Worm (Caenorhabditis elegans) whole organism, late embryonic: Measurements from ENCODE around the gene clc-28.

Source experiments
- C08G9.2 ChIP-seq: sonication (generic microtip); optimal IDR thresholded peaks from 2 replicates; lab custom pipeline; 2016; ENCODE audit warnings: mild to moderate bottlenecking, missing genetic modification characterization, moderate library complexity, missing compliant biosample characterization
- C38D4.7 ChIP-seq: fragments of 200-800 bp; sonication (Bioruptor generic); optimal IDR thresholded peaks from 2 replicates; lab custom pipeline; 2018; ENCODE audit warnings: mild to moderate bottlenecking, missing genetic modification characterization, moderate library complexity, missing compliant biosample characterization
- F13H6.1 ChIP-seq: sonication (generic microtip); optimal IDR thresholded peaks from 2 replicates; lab custom pipeline; 2016; ENCODE audit warnings: missing genetic modification characterization, missing compliant biosample characterization
- Y22D7AL.16 ChIP-seq: sonication (generic microtip); optimal IDR thresholded peaks from 2 replicates; lab custom pipeline; 2016; ENCODE audit warnings: missing genetic modification characterization, missing compliant biosample characterization
- ahr-1 ChIP-seq: sonication (generic microtip); optimal IDR thresholded peaks from 2 replicates; lab custom pipeline; 2016; ENCODE audit warnings: missing genetic modification characterization, missing compliant biosample characterization
- ama-1 ChIP-seq: fragments of 150-350 bp; optimal IDR thresholded peaks from 2 replicates; lab custom pipeline; 2014
- ceh-14 ChIP-seq: sonication (generic microtip); optimal IDR thresholded peaks from 2 replicates; lab custom pipeline; 2016; ENCODE audit warnings: missing genotype, missing genetic modification characterization, missing compliant biosample characterization
- ceh-18 ChIP-seq: sonication (generic microtip); optimal IDR thresholded peaks from 2 replicates; lab custom pipeline; 2016; ENCODE audit warnings: missing genetic modification characterization, missing compliant biosample characterization
- ceh-2 ChIP-seq: sonication (generic microtip); optimal IDR thresholded peaks from 2 replicates; lab custom pipeline; 2016; ENCODE audit warnings: missing genotype, missing genetic modification characterization, missing compliant biosample characterization
- ceh-31 ChIP-seq: sonication (generic microtip); optimal IDR thresholded peaks from 2 replicates; lab custom pipeline; 2016; ENCODE audit warnings: missing genetic modification characterization, missing compliant biosample characterization
- ceh-34 ChIP-seq: sonication (generic microtip); optimal IDR thresholded peaks from 2 replicates; lab custom pipeline; 2016; ENCODE audit warnings: mild to moderate bottlenecking, missing genetic modification characterization, missing compliant biosample characterization
- ceh-9 ChIP-seq: sonication (generic microtip); optimal IDR thresholded peaks from 2 replicates; lab custom pipeline; 2016; ENCODE audit warnings: mild to moderate bottlenecking, missing genetic modification characterization, inconsistent platforms, missing compliant biosample characterization
- che-1 ChIP-seq: sonication (generic microtip); optimal IDR thresholded peaks from 2 replicates; lab custom pipeline; 2016; ENCODE audit warnings: mild to moderate bottlenecking, missing genetic modification characterization, missing compliant biosample characterization
- elt-2 ChIP-seq: sonication (generic microtip); optimal IDR thresholded peaks from 2 replicates; lab custom pipeline; 2016; ENCODE audit warnings: missing genetic modification reagents, missing genetic modification characterization, missing compliant biosample characterization
- ets-4 ChIP-seq: sonication (generic microtip); optimal IDR thresholded peaks from 2 replicates; lab custom pipeline; 2016; ENCODE audit warnings: missing genetic modification characterization, missing compliant biosample characterization
- eyg-1 ChIP-seq: sonication (generic microtip); optimal IDR thresholded peaks from 2 replicates; lab custom pipeline; 2016; ENCODE audit warnings: missing genotype, missing genetic modification characterization, missing compliant biosample characterization
- fax-1 ChIP-seq: sonication (generic microtip); optimal IDR thresholded peaks from 2 replicates; lab custom pipeline; 2016; ENCODE audit warnings: missing genotype, missing genetic modification characterization, missing compliant biosample characterization
- fkh-6 ChIP-seq: sonication (generic microtip); optimal IDR thresholded peaks from 2 replicates; lab custom pipeline; 2016; ENCODE audit warnings: missing genetic modification characterization, missing compliant biosample characterization
- hlh-8 ChIP-seq: sonication (generic microtip); optimal IDR thresholded peaks from 2 replicates; lab custom pipeline; 2016; ENCODE audit warnings: missing genotype, missing genetic modification characterization, missing compliant biosample characterization
- lim-6 ChIP-seq: sonication (generic microtip); optimal IDR thresholded peaks from 2 replicates; lab custom pipeline; 2016; ENCODE audit warnings: missing genetic modification characterization, missing compliant biosample characterization
- lin-11 ChIP-seq: fragments of 200-800 bp; sonication (Bioruptor generic); optimal IDR thresholded peaks from 2 replicates; lab custom pipeline; 2018; ENCODE audit warnings: mild to moderate bottlenecking, missing genetic modification characterization, missing compliant biosample characterization
- mec-3 ChIP-seq: sonication (generic microtip); optimal IDR thresholded peaks from 2 replicates; lab custom pipeline; 2016; ENCODE audit warnings: borderline replicate concordance, missing genetic modification characterization, missing compliant biosample characterization
- nfya-1 ChIP-seq: sonication (generic microtip); optimal IDR thresholded peaks from 2 replicates; lab custom pipeline; 2017; ENCODE audit warnings: missing genetic modification characterization, mild to moderate bottlenecking, missing compliant biosample characterization, antibody characterized with exemption, moderate library complexity
- nhr-11 ChIP-seq: fragments of 150-350 bp; optimal IDR thresholded peaks from 2 replicates; lab custom pipeline; 2014; ENCODE audit warnings: missing biosample characterization, missing genetic modification characterization
- npax-4 ChIP-seq: sonication (generic microtip); optimal IDR thresholded peaks from 2 replicates; lab custom pipeline; 2016; ENCODE audit warnings: missing genetic modification characterization, missing compliant biosample characterization
- pat-9 ChIP-seq: fragments of 200-800 bp; sonication (Bioruptor generic); optimal IDR thresholded peaks from 2 replicates; lab custom pipeline; 2018; ENCODE audit warnings: mild to moderate bottlenecking, missing genetic modification characterization, moderate library complexity, missing compliant biosample characterization
- pax-1 ChIP-seq: fragments of 150-350 bp; optimal IDR thresholded peaks from 2 replicates; lab custom pipeline; 2014; ENCODE audit warnings: missing biosample characterization, missing genetic modification characterization
- pha-2 ChIP-seq: sonication (generic microtip); optimal IDR thresholded peaks from 2 replicates; lab custom pipeline; 2017; ENCODE audit warnings: mild to moderate bottlenecking, missing genetic modification characterization, missing compliant biosample characterization
- pha-4 ChIP-seq: fragments of 150-350 bp; optimal IDR thresholded peaks from 2 replicates; lab custom pipeline; 2018; ENCODE audit warnings: missing biosample characterization, missing genetic modification reagents, missing genetic modification characterization
- pros-1 ChIP-seq: fragments of 150-350 bp; optimal IDR thresholded peaks from 2 replicates; lab custom pipeline; 2014; ENCODE audit warnings: missing biosample characterization, missing genetic modification reagents, missing genetic modification characterization
- ref-2 ChIP-seq: sonication (generic microtip); optimal IDR thresholded peaks from 2 replicates; lab custom pipeline; 2016; ENCODE audit warnings: missing genetic modification characterization, missing compliant biosample characterization
- rnt-1 ChIP-seq: sonication (generic microtip); optimal IDR thresholded peaks from 2 replicates; lab custom pipeline; 2016; ENCODE audit warnings: missing genetic modification characterization, missing compliant biosample characterization
- sox-2 ChIP-seq: fragments of 200-800 bp; sonication (Bioruptor generic); IDR thresholded peaks from 2 replicates; pipeline ENCODE4 v1.3.6; 2022; ENCODE audit warnings: missing genetic modification reagents, missing genetic modification characterization, missing compliant biosample characterization
- sox-4 ChIP-seq: sonication (generic microtip); optimal IDR thresholded peaks from 2 replicates; lab custom pipeline; 2017; ENCODE audit warnings: mild to moderate bottlenecking, missing genetic modification characterization, inconsistent platforms, missing compliant biosample characterization
- syd-9 ChIP-seq: sonication (generic microtip); optimal IDR thresholded peaks from 2 replicates; lab custom pipeline; 2016; ENCODE audit warnings: mild to moderate bottlenecking, missing genetic modification characterization, moderate library complexity, missing compliant biosample characterization
- tbx-2 ChIP-seq: sonication (generic microtip); optimal IDR thresholded peaks from 2 replicates; lab custom pipeline; 2016; ENCODE audit warnings: missing genetic modification characterization, missing compliant biosample characterization
- tbx-7 ChIP-seq: sonication (generic microtip); optimal IDR thresholded peaks from 2 replicates; lab custom pipeline; 2016; ENCODE audit warnings: missing genotype, missing genetic modification characterization, missing compliant biosample characterization
- ttx-3 ChIP-seq: sonication (generic microtip); optimal IDR thresholded peaks from 2 replicates; lab custom pipeline; 2016; ENCODE audit warnings: missing genetic modification reagents, missing genetic modification characterization, missing compliant biosample characterization
- unc-3 ChIP-seq, 2 experiments: fragments of 200-800 bp in 1 of 2; sonication (Bioruptor generic) in 1 of 2; sonication (generic microtip) in 1 of 2; conservative IDR thresholded peaks in 1 of 2; optimal IDR thresholded peaks in 1 of 2; 2 replicates each; pipeline versions ENCODE4 v1.3.6 to Lab custom; 2016 to 2022; ENCODE audit warnings: missing compliant biosample characterization in 2 of 2, missing genetic modification characterization in 2 of 2, missing genetic modification reagents in 1 of 2
- unc-42 ChIP-seq: sonication (generic microtip); optimal IDR thresholded peaks from 2 replicates; lab custom pipeline; 2016; ENCODE audit warnings: missing genotype, missing genetic modification characterization, missing compliant biosample characterization
- unc-86 ChIP-seq: sonication (generic microtip); optimal IDR thresholded peaks from 2 replicates; lab custom pipeline; 2016; ENCODE audit warnings: missing genetic modification characterization, missing compliant biosample characterization
- zip-5 ChIP-seq: sonication (generic microtip); optimal IDR thresholded peaks from 2 replicates; lab custom pipeline; 2016; ENCODE audit warnings: missing genetic modification characterization, missing compliant biosample characterization
- ztf-16 ChIP-seq: sonication (generic microtip); optimal IDR thresholded peaks from 2 replicates; lab custom pipeline; 2017; ENCODE audit warnings: missing genetic modification characterization, missing compliant biosample characterization

Gene clc-28

DNA sequence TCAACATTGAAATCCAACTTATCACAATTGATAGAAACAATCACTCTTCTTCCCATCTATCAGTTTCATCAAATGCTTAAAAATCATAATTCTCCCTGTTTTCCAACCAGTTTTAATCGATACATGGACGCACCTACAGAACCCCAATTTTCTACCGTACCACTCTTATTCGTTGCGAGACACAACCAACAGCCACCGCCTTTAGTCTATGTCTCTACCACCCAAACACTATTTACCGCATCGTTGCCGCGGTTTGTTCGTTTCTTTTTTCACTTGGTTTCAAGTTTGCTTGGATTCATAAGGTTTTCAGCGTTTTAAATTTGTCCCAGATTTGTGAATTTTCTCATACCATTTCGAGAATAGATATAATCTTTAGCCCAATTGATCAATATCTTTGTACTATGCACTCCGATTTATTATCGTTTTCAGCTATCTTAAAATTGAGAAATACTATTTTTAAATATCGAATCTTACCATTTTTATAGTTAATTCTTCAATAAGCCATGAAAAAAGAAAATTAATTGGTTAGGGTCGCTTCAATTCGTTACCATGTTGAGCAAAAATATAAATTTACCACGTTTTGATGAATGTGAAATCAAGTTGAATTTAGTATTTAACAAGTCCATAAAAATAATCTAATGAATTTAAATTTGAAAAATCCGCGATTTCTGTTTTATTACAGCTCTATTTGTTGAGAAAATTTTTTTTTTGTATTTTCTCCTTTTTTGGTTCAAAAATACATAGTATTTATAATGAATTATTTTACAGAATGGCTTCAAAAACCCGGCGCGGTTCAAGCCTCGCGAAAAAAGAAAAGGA is 28.8 kb downstream of the clc-28 start, which contains the start of gene F10E9.3:
Gene F10E9.3, plus strand, starts transcription at position 769 of the 819 bp plus-strand sequence.
- TF ChIP-seq ahr-1 (tag; lab: Kevin White, UChicago) (no peak), ceh-34 (no peak), ttx-3 (no peak), nfya-1 (tag; lab: Kevin White, UChicago) (peak; percentile 53), sox-2 (GFP tag; lab: Robert Waterston, UW) (no peak), unc-42 (tag; lab: Kevin White, UChicago) (no peak), ama-1 (lab: Kevin White, UChicago) (no peak)

DNA sequence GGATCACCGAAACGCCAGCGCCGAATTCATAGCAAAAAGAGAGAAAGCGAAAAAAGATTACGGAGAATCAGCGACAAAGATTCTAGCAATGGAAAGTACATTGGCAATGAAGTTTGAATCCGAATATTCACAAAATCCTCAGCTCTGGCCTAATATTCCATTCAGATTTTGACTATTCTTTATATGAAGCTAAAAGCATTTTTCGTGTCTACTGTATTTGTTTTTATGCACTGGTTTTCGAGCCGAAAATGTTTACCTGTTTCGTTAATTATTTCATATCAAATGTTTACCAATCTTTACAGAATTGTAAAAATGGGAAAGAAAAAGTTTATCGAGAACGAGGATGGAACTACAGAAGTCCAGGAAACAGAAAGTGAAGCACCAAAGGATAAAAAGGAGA is 31.0 kb downstream of the clc-28 start, which contains the start of gene F10E9.4:
Gene F10E9.4, plus strand, starts transcription at position 301 of the 400 bp plus-strand sequence.
- TF ChIP-seq ets-4 (tag; lab: Kevin White, UChicago) (no peak), unc-3 (GFP tag; conservative IDR thresholded peaks at IDR 0.05; lab: Robert Waterston, UW) (no peak), unc-3 (tag; optimal IDR thresholded peaks at IDR 0.05; lab: Kevin White, UChicago) (no peak), npax-4 (tag; lab: Kevin White, UChicago) (no peak), che-1 (tag; lab: Kevin White, UChicago) (no peak), pha-2 (tag; lab: Kevin White, UChicago) (no peak), eyg-1 (no peak), fkh-6 (tag; lab: Kevin White, UChicago) (no peak), ceh-2 (tag; lab: Kevin White, UChicago) (no peak), fax-1 (no peak), pat-9 (tag; lab: Kevin White, UChicago) (no peak), unc-42 (tag; lab: Kevin White, UChicago) (no peak), ceh-9 (tag; lab: Kevin White, UChicago) (no peak), ttx-3 (no peak), pax-1 (tag; lab: Kevin White, UChicago) (no peak), Y22D7AL.16 (tag; lab: Kevin White, UChicago) (no peak), C38D4.7 (no peak), ama-1 (lab: Kevin White, UChicago) (no peak), ceh-14 (tag; lab: Kevin White, UChicago) (no peak)

DNA sequence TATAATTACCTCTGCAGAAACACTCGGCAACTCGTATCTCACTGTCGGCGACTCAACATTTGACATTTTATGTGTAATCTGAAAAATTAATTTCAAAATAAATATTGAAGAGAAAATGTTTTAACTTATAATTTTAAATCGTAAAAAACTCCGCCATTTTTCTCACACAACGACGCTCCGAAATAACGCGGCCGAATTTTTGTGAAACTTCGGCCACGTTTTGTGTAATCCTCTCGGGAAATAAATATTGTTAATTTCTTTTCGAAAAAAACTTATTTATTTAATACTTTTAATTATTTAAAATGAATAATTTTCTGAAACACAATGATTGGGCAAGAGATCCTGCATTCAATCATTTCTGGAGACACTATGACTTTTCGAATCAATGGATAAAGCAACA is 31.9 kb downstream of the clc-28 start, which contains the start of the genes F10E9.7 and F10E9.5:
Gene F10E9.7, minus strand, starts transcription at position 86 of the 400 bp plus-strand sequence.
Gene F10E9.5, plus strand, starts transcription at position 237 of the 400 bp plus-strand sequence.
- no peak for TF ChIP-seq nhr-11 (tag; lab: Kevin White, UChicago)
- peak; percentile 90 for TF ChIP-seq hlh-8 (tag; lab: Kevin White, UChicago)
- TF ChIP-seq ahr-1 (tag; lab: Kevin White, UChicago), result peak; percentile 45
- TF ChIP-seq pax-1 (tag; lab: Kevin White, UChicago), result no peak
- TF ChIP-seq C08G9.2 (tag; lab: Kevin White, UChicago), result peak; percentile 86
- peak; percentile 24 for TF ChIP-seq unc-42 (tag; lab: Kevin White, UChicago)
- TF ChIP-seq rnt-1 (tag; lab: Kevin White, UChicago), result peak; percentile 12
- TF ChIP-seq pha-4 (tag; lab: Kevin White, UChicago), result no peak
- no peak for TF ChIP-seq pros-1 (tag; lab: Kevin White, UChicago)
- peak; percentile 21 for TF ChIP-seq F13H6.1 (tag; lab: Kevin White, UChicago)
- TF ChIP-seq tbx-7, result peak; percentile 81
- peak; percentile 52 for TF ChIP-seq ttx-3
- TF ChIP-seq lin-11 (tag; lab: Kevin White, UChicago), result no peak
- no peak for TF ChIP-seq unc-3 (GFP tag; conservative IDR thresholded peaks at IDR 0.05; lab: Robert Waterston, UW)
- peak; percentile 29 for TF ChIP-seq unc-3 (tag; optimal IDR thresholded peaks at IDR 0.05; lab: Kevin White, UChicago)
- TF ChIP-seq unc-86 (tag; lab: Kevin White, UChicago), result peak; percentile 17
- TF ChIP-seq ceh-31 (tag; lab: Kevin White, UChicago), result peak; percentile 94
- TF ChIP-seq syd-9 (tag; lab: Kevin White, UChicago), result no peak
- peak; percentile 45 for TF ChIP-seq fax-1
- peak; percentile 84 for TF ChIP-seq zip-5
- TF ChIP-seq ceh-18 (tag; lab: Kevin White, UChicago), result peak; percentile 2
- TF ChIP-seq sox-4 (tag; lab: Kevin White, UChicago), result no peak
- peak; percentile 75 for TF ChIP-seq elt-2 (tag; lab: Kevin White, UChicago)
- TF ChIP-seq tbx-2, result peak; percentile 82
- TF ChIP-seq nfya-1 (tag; lab: Kevin White, UChicago), result peak; percentile 24
- TF ChIP-seq lim-6 (tag; lab: Kevin White, UChicago), result no peak
- TF ChIP-seq ref-2 (tag; lab: Kevin White, UChicago), result peak; percentile 80
- TF ChIP-seq mec-3 (tag; lab: Kevin White, UChicago), result no peak
- peak; percentile 18 for TF ChIP-seq ztf-16 (tag; lab: Kevin White, UChicago)
- peak; percentile 28 for TF ChIP-seq ceh-14 (tag; lab: Kevin White, UChicago)
- peak; percentile 49 for TF ChIP-seq ceh-34
- peak; percentile 87 for TF ChIP-seq ets-4 (tag; lab: Kevin White, UChicago)
- TF ChIP-seq ceh-2 (tag; lab: Kevin White, UChicago), result peak; percentile 93
